Fruit fly (Drosophila melanogaster) Kc167 (cell line): Measurements from ENCODE around the gene COX7AL2.

ENCODE experiments used
- Myc ChIP-seq: fragments of >200 bp; optimal IDR thresholded peaks from 2 replicates; lab custom pipeline; 2017; ENCODE audit warnings: missing external identifiers
- psq ChIP-seq: fragments of >200 bp; optimal IDR thresholded peaks from 2 replicates; lab custom pipeline; 2017; ENCODE audit warnings: missing external identifiers

DNA sequence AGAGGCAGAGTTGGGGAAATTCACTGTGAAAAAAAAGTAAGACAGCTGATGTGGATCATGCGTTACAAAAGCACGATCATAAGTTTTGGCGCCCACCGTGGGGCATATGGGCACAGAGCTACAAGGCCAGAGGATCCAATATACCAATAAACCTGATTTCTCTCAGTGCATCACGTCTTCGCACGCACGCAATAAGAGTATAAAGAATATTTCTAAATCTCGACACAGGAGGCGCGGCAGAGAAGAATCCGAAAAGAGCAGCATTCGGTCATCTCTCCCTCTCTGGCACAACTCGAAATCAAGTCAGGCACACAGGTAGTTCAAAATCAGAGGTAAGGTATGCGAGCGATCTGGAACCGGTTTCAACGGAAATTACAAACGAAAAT is 34.2 kb downstream of the COX7AL2 start:
- TF ChIP-seq Myc (no peak), psq (lab: Kevin White, UChicago) (no peak)
